Fruit fly (Drosophila melanogaster): Measurements from ENCODE around the gene CG33110.

Gene CG33110

dm6 chr3R:22569888-22570287, at the start of gene CG33110:
Gene CG33110 (plus strand): TSS chr3R:22570188.
- no peak for TF ChIP-seq cic (GFP tag; optimal IDR thresholded peaks at IDR 0.05)
- TF ChIP-seq CG11617 (GFP tag; optimal IDR thresholded peaks at IDR 0.05), result no peak
- TF ChIP-seq CG1620 (GFP tag; optimal IDR thresholded peaks at IDR 0.05), result no peak
- no peak for TF ChIP-seq toe (GFP tag; optimal IDR thresholded peaks at IDR 0.05)
- TF ChIP-seq Clk (GFP tag; optimal IDR thresholded peaks at IDR 0.05), result no peak
- no peak for TF ChIP-seq CG7045 (GFP tag; optimal IDR thresholded peaks at IDR 0.05)

- TF ChIP-seq Clk (GFP tag; optimal IDR thresholded peaks at IDR 0.05), result no peak
- TF ChIP-seq tj (GFP tag; optimal IDR thresholded peaks at IDR 0.05), result no peak
- no peak for TF ChIP-seq pad (GFP tag; optimal IDR thresholded peaks at IDR 0.05)
- TF ChIP-seq CG7045 (GFP tag; optimal IDR thresholded peaks at IDR 0.05), result no peak
- TF ChIP-seq cnc (optimal IDR thresholded peaks at IDR 0.05), result no peak
- no peak for TF ChIP-seq Hr96 (GFP tag; optimal IDR thresholded peaks at IDR 0.05)
- no peak for TF ChIP-seq CG1620 (GFP tag; optimal IDR thresholded peaks at IDR 0.05)
- TF ChIP-seq bab1 (GFP tag; optimal IDR thresholded peaks at IDR 0.05), result no peak
- TF ChIP-seq ovo (GFP tag; optimal IDR thresholded peaks at IDR 0.05), result no peak
- TF ChIP-seq CG5204 (GFP tag; optimal IDR thresholded peaks at IDR 0.05), result no peak
- TF ChIP-seq CG33017 (tag; optimal IDR thresholded peaks at IDR 0.05), result no peak
- no peak for TF ChIP-seq Mnt (GFP tag; optimal IDR thresholded peaks at IDR 0.05)
- TF ChIP-seq Crg-1 (GFP tag; optimal IDR thresholded peaks at IDR 0.05), result no peak
- no peak for TF ChIP-seq CG7101 (tag; optimal IDR thresholded peaks at IDR 0.05)
- no peak for TF ChIP-seq toe (GFP tag; optimal IDR thresholded peaks at IDR 0.05)
- no peak for TF ChIP-seq cic (GFP tag; optimal IDR thresholded peaks at IDR 0.05)
- no peak for TF ChIP-seq CG11617 (GFP tag; optimal IDR thresholded peaks at IDR 0.05)
These were observed 49.5 kb upstream of the CG33110 start for dm6 chr3R:22520481-22520880.

dm6 chr3R:22522042-22522441, 47.9 kb upstream of the CG33110 start:
- TF ChIP-seq ovo (GFP tag; optimal IDR thresholded peaks at IDR 0.05) (no peak), CG7101 (tag; optimal IDR thresholded peaks at IDR 0.05) (no peak), CG14711 (tag; optimal IDR thresholded peaks at IDR 0.05) (no peak), toe (GFP tag; optimal IDR thresholded peaks at IDR 0.05) (no peak), bab1 (GFP tag; optimal IDR thresholded peaks at IDR 0.05) (no peak)

DNA sequence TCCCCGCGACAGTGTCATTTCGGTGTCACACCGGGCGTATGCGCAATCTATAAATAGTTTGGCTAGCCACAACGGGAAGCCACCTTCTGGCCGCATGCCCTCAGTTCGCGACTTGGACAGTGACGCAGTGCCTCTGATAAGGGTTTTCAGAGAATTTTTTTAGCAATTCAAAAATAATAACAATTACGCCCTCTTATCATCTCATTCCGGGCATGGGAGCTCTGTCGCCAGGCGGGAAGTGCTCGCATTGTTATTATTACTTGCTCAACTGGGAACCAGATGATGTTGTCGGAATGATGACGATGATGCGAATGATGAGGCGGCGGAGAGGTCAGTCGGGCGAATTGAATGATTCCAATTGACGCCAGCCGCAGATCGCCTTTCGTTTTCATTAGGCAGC, 47.1 kb upstream of the CG33110 start:
- TF ChIP-seq CG5204 (GFP tag; optimal IDR thresholded peaks at IDR 0.05) (peak; percentile 35), cic (GFP tag; optimal IDR thresholded peaks at IDR 0.05) (peak; percentile 23), CG7045 (GFP tag; optimal IDR thresholded peaks at IDR 0.05) (no peak), toe (GFP tag; optimal IDR thresholded peaks at IDR 0.05) (no peak)

DNA sequence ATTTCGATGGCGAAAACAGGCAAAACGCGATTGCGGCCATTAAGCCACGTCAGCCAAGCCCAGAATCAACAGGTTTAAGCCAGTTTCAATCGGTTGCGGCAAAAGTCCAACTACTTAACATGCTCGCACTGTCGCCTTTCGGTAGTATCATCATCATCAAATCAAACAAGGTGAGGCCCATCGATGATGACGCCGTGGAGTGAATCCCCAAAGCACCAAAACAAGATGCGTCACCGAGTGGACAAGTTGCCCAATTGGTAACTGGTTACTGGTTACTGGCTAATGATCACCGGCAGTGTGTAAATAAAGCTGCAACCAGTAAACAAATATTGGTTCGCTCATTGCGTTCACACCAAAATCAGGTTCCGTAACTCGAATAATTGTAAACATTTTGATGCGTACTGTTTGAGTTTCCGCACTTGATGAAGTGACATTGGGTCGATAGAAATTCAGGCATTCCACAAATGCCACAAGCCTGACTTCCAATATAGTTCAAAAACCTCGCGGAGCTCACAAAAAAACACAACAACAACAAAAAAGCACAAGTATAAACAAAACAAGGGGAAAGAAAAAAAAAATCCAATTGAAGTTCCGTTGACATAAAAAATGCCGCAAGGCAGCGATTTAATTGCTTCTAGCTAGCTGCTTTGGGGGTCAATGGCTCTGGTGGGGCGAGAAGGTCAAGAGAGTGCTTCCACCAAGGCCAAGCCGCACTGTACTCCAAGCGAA, 45.5 kb upstream of the CG33110 start:
- TF ChIP-seq Clk (GFP tag; optimal IDR thresholded peaks at IDR 0.05) (no peak), CG1620 (GFP tag; optimal IDR thresholded peaks at IDR 0.05) (no peak), ovo (GFP tag; optimal IDR thresholded peaks at IDR 0.05) (peak; percentile 13), CG7045 (GFP tag; optimal IDR thresholded peaks at IDR 0.05) (no peak), CG11617 (GFP tag; optimal IDR thresholded peaks at IDR 0.05) (no peak)

DNA sequence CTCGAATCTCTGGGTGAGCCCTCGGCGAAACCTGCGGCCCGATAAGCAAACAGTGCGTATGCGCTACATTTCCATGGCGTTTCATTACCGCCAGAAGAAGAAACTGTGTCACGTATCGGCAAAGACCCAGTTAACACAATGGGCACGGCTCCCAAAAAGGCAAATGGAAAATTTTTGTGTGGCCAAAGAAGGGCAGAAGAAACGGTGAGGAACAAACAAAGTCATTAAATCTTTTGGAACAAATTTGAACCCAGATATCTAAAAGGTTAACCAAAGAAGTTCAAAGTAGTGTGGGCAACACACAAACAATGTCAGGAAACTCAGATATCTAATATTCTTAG, 44.9 kb upstream of the CG33110 start:
- no peak for TF ChIP-seq Hr96 (GFP tag; optimal IDR thresholded peaks at IDR 0.05)
- TF ChIP-seq Mnt (GFP tag; optimal IDR thresholded peaks at IDR 0.05), result no peak

- peak; percentile 92 for TF ChIP-seq kay (GFP tag; ENCODE audit: borderline replicate concordance)
- TF ChIP-seq ovo (GFP tag; optimal IDR thresholded peaks at IDR 0.05), result no peak
- TF ChIP-seq CG5204 (GFP tag; optimal IDR thresholded peaks at IDR 0.05), result peak; percentile 33
- peak; percentile 5 for TF ChIP-seq CG11617 (GFP tag; optimal IDR thresholded peaks at IDR 0.05)
- peak; percentile 22 for TF ChIP-seq CG12768 (GFP tag; optimal IDR thresholded peaks at IDR 0.05)
- TF ChIP-seq cic (GFP tag; optimal IDR thresholded peaks at IDR 0.05), result peak; percentile 62
These were observed 44.2 kb upstream of the CG33110 start for dm6 chr3R:22525546-22526352.

dm6 chr3R:22526353-22526907, 43.6 kb upstream of the CG33110 start:
- TF ChIP-seq toe (GFP tag; optimal IDR thresholded peaks at IDR 0.05) (no peak), tj (GFP tag; optimal IDR thresholded peaks at IDR 0.05) (no peak), CG1620 (GFP tag; optimal IDR thresholded peaks at IDR 0.05) (no peak), CG33017 (tag; optimal IDR thresholded peaks at IDR 0.05) (peak; percentile 2)
